Worm (Caenorhabditis elegans) whole organism, L4 larva: ENCODE measurements around the gene R10H10.4.

ENCODE experiments used
- pha-4 ChIP-seq, 2 experiments: fragments of 150-350 bp in 1 of 2; fragments of 200-800 bp in 1 of 2; sonication (Bioruptor generic) in 1 of 2; IDR thresholded peaks in 1 of 2; optimal IDR thresholded peaks in 1 of 2; 2 replicates each; pipeline versions ENCODE4 v1.3.6 to Lab custom; 2014 to 2022; ENCODE audit warnings: missing genetic modification characterization in 2 of 2, missing genetic modification reagents in 2 of 2, missing biosample characterization in 1 of 2, missing compliant biosample characterization in 1 of 2
- pqm-1 ChIP-seq: sonication (generic microtip); optimal IDR thresholded peaks from 2 replicates; lab custom pipeline; 2017; ENCODE audit warnings: missing biosample characterization, missing genetic modification characterization
- snpc-1.2 ChIP-seq: fragments of 200-800 bp; sonication (Bioruptor generic); IDR thresholded peaks from 2 replicates; pipeline ENCODE4 v1.3.6; 2022; ENCODE audit warnings: missing genetic modification reagents, missing genetic modification characterization, missing compliant biosample characterization
- unc-130 ChIP-seq: sonication (generic microtip); optimal IDR thresholded peaks from 2 replicates; lab custom pipeline; 2016; ENCODE audit warnings: missing genetic modification reagents, missing genetic modification characterization, missing compliant biosample characterization
- ztf-11 ChIP-seq: fragments of 150-350 bp; optimal IDR thresholded peaks from 2 replicates; lab custom pipeline; 2014; ENCODE audit warnings: missing biosample characterization, missing genetic modification characterization
- ztf-7 ChIP-seq: fragments of 150-350 bp; optimal IDR thresholded peaks from 2 replicates; lab custom pipeline; 2014; ENCODE audit warnings: missing biosample characterization, missing genetic modification characterization

DNA sequence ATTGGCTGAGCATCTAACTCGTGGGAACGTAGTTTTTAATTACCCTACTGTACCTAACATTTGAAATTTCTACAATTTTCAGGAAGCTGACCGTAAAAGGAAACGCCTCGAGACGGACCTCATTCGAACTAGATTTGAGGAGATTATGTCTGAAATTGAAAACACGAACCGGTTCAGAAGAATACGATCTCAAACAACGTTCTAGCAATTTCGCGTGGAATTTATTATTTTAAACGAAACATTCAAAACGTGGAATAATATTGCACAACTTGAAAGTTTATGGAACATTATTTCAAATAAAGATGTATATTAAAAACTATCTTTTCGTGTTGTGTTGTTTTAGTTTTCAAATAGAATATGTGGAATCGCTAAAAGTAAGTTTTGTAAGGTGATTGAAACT lies 48.8 kb upstream of the R10H10.4 start, which contains the start of gene F13B12.7:
- no peak for TF ChIP-seq unc-130 (GFP tag; lab: Kevin White, UChicago)
- no peak for TF ChIP-seq ztf-7 (tag; lab: Kevin White, UChicago)
- TF ChIP-seq ztf-11: no peak
- TF ChIP-seq pqm-1: no peak
- TF ChIP-seq snpc-1.2 (GFP tag; lab: Robert Waterston, UW): no peak
- no peak for TF ChIP-seq pha-4 (GFP tag; IDR thresholded peaks at IDR 0.05; lab: Robert Waterston, UW)
- no peak for TF ChIP-seq pha-4 (tag; optimal IDR thresholded peaks at IDR 0.05; lab: Kevin White, UChicago)
